Worm (Caenorhabditis elegans): ENCODE data around the gene F18E3.13.

DNA sequence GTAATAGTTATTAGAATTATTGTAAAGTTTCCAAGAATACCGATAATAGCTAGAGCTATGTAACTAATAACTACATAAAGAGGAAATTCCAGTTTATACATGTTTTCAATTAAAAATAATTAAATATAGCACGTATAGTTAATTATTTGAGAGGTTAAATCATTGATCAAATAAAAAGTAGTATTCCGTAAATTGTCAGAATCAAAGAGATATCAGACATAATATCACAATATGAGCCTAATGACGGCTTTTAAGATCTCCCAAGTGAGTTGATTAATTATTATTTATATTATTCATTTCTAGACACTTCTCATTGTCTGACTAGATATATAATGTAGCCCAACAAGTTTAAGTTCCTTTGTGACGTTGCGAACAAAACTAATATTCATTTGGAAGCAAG is 36.6 kb upstream of the F18E3.13 start, which contains the start of gene srsx-24:
- TF ChIP-seq sea-1 (GFP tag; conservative IDR thresholded peaks at IDR 0.05) (no peak), aly-1 (tag; optimal IDR thresholded peaks at IDR 0.05) (no peak), ceh-13 (GFP tag; optimal IDR thresholded peaks at IDR 0.05) (no peak), ama-1 (optimal IDR thresholded peaks at IDR 0.05) (no peak), F13C5.2 (tag; optimal IDR thresholded peaks at IDR 0.05) (no peak), flt-1 (GFP tag; IDR thresholded peaks at IDR 0.05) (no peak), ets-7 (tag; optimal IDR thresholded peaks at IDR 0.05) (no peak), tbx-37 (GFP tag; conservative IDR thresholded peaks at IDR 0.05) (no peak), B0310.2 (tag; optimal IDR thresholded peaks at IDR 0.05) (no peak), tbx-11 (GFP tag; IDR thresholded peaks at IDR 0.05) (no peak), hnd-1 (tag; optimal IDR thresholded peaks at IDR 0.05) (no peak)
